Worm (Caenorhabditis elegans) whole organism, mixed stage, embryonic: Measurements from ENCODE around the gene Y43F8B.12.

Experiments used
- drap-1 ChIP-seq: fragments of 200-800 bp; sonication (Bioruptor generic); optimal IDR thresholded peaks from 3 replicates; lab custom pipeline; 2018; ENCODE audit warnings: mild to moderate bottlenecking, missing genetic modification characterization, missing compliant biosample characterization
- ham-2 ChIP-seq: fragments of 200-800 bp; sonication (Bioruptor generic); optimal IDR thresholded peaks from 2 replicates; lab custom pipeline; 2018; ENCODE audit warnings: mild to moderate bottlenecking, missing genetic modification characterization, missing compliant biosample characterization
- lin-32 ChIP-seq: fragments of 200-800 bp; sonication (Bioruptor generic); optimal IDR thresholded peaks from 2 replicates; lab custom pipeline; 2018; ENCODE audit warnings: mild to moderate bottlenecking, missing genetic modification characterization, missing compliant biosample characterization
- mls-2 ChIP-seq: sonication (generic microtip); optimal IDR thresholded peaks from 2 replicates; lab custom pipeline; 2016; ENCODE audit warnings: mild to moderate bottlenecking, missing genetic modification characterization, moderate library complexity, missing compliant biosample characterization
- nhr-28 ChIP-seq: fragments of 150-350 bp; optimal IDR thresholded peaks from 2 replicates; lab custom pipeline; 2014; ENCODE audit warnings: missing biosample characterization, missing genetic modification characterization
- nhr-76 ChIP-seq: sonication (generic microtip); optimal IDR thresholded peaks from 2 replicates; lab custom pipeline; 2017; ENCODE audit warnings: missing biosample characterization, missing genetic modification characterization
- pha-4 ChIP-seq: fragments of 150-350 bp; optimal IDR thresholded peaks from 2 replicates; lab custom pipeline; 2018; ENCODE audit warnings: missing biosample characterization, missing genetic modification reagents, missing genetic modification characterization
- unc-120 ChIP-seq: sonication (generic microtip); optimal IDR thresholded peaks from 2 replicates; lab custom pipeline; 2017; ENCODE audit warnings: missing genetic modification characterization, missing compliant biosample characterization; ENCODE audit not compliant: poor library complexity, severe bottlenecking
- unc-39 ChIP-seq: fragments of 150-350 bp; optimal IDR thresholded peaks from 2 replicates; lab custom pipeline; 2014; ENCODE audit warnings: missing biosample characterization, missing genetic modification characterization
- unc-62 ChIP-seq: fragments of 150-350 bp; optimal IDR thresholded peaks from 2 replicates; lab custom pipeline; 2014; ENCODE audit warnings: missing biosample characterization, missing genetic modification reagents, missing genetic modification characterization
- ztf-11 ChIP-seq: fragments of 150-350 bp; optimal IDR thresholded peaks from 2 replicates; lab custom pipeline; 2014; ENCODE audit warnings: missing biosample characterization, missing genetic modification characterization

ce11 chrV:19509061-19509460 is 40.9 kb downstream of the Y43F8B.12 start:
- no peak for TF ChIP-seq nhr-76 (tag; lab: Kevin White, UChicago)
- TF ChIP-seq mls-2 (tag; lab: Kevin White, UChicago) = no peak
- TF ChIP-seq unc-39 (tag; lab: Kevin White, UChicago) = no peak
- no peak for TF ChIP-seq nhr-28 (tag; lab: Kevin White, UChicago)
- TF ChIP-seq pha-4 (tag; lab: Kevin White, UChicago) = no peak
- no peak for TF ChIP-seq unc-120 (tag; lab: Kevin White, UChicago)
- no peak for TF ChIP-seq unc-62 (GFP tag; lab: Kevin White, UChicago)
- TF ChIP-seq ztf-11 (tag; lab: Kevin White, UChicago) = no peak
- TF ChIP-seq drap-1 = no peak
- no peak for TF ChIP-seq lin-32
- TF ChIP-seq ham-2 (GFP tag; lab: Kevin White, UChicago) = no peak
